Worm (Caenorhabditis elegans): ENCODE measurements around the gene T04F8.3.

The T04F8.3 gene

ce11 chrX:11650751-11651150, 7.7 kb upstream of the T04F8.3 start, which contains the start of gene cutl-11:
Gene cutl-11 (minus strand): TSS chrX:11650851.
- TF ChIP-seq pes-1 (GFP tag; IDR thresholded peaks at IDR 0.05) (no peak), tra-4 (tag; optimal IDR thresholded peaks at IDR 0.05) (no peak), aly-1 (tag; optimal IDR thresholded peaks at IDR 0.05) (no peak), ets-7 (tag; optimal IDR thresholded peaks at IDR 0.05) (no peak), hmbx-1 (tag; optimal IDR thresholded peaks at IDR 0.05) (no peak), ama-1 (optimal IDR thresholded peaks at IDR 0.05) (no peak)

ce11 chrX:11656519-11657006, 1.9 kb upstream of the T04F8.3 start, which contains the start of gene T04F8.2:
Gene T04F8.2 (minus strand): TSS chrX:11656569.
- TF ChIP-seq F13C5.2 (tag; optimal IDR thresholded peaks at IDR 0.05) (no peak), tbx-11 (GFP tag; IDR thresholded peaks at IDR 0.05) (no peak), hmg-4 (GFP tag; optimal IDR thresholded peaks at IDR 0.05) (no peak), ets-7 (tag; optimal IDR thresholded peaks at IDR 0.05) (no peak), ceh-36 (tag; optimal IDR thresholded peaks at IDR 0.05) (no peak)

DNA sequence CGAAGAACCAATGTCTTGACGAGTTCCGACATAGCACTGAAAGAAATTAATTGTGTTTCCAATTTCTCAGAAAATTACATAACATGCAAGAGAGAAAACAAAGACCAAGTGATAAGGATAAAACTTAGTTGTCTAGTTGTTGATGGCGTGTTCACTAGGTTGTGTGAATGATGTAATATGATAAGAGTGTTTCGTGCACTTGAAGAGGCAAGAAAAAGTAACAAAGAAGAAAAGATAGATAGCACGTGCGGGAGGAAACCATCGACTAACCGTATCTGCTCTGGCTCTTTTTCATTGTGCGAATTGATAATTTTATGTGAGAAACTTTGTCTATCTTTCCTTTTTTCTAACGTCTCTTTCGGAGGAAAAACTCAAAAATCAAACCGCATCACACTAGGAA, 3.2 kb downstream of the T04F8.3 start, which contains the start of gene sfxn-1.5:
TSS of gene sfxn-1.5 (minus strand) at position 36 of the 400 bp plus-strand sequence.
- TF ChIP-seq hnd-1 (tag; optimal IDR thresholded peaks at IDR 0.05) (no peak), tra-4 (tag; optimal IDR thresholded peaks at IDR 0.05) (no peak), B0310.2 (tag; optimal IDR thresholded peaks at IDR 0.05) (no peak), hmbx-1 (tag; optimal IDR thresholded peaks at IDR 0.05) (no peak), F13C5.2 (tag; optimal IDR thresholded peaks at IDR 0.05) (no peak), tbx-11 (GFP tag; IDR thresholded peaks at IDR 0.05) (no peak), ceh-13 (GFP tag; optimal IDR thresholded peaks at IDR 0.05) (no peak), tbx-37 (GFP tag; conservative IDR thresholded peaks at IDR 0.05) (no peak), ets-7 (tag; optimal IDR thresholded peaks at IDR 0.05) (no peak), flt-1 (GFP tag; IDR thresholded peaks at IDR 0.05) (no peak), aly-1 (tag; optimal IDR thresholded peaks at IDR 0.05) (no peak), hmg-4 (GFP tag; optimal IDR thresholded peaks at IDR 0.05) (no peak), ceh-36 (tag; optimal IDR thresholded peaks at IDR 0.05) (no peak), scrt-1 (GFP tag; IDR thresholded peaks at IDR 0.05) (no peak), ama-1 (optimal IDR thresholded peaks at IDR 0.05) (no peak), pes-1 (GFP tag; IDR thresholded peaks at IDR 0.05) (no peak), sea-1 (GFP tag; conservative IDR thresholded peaks at IDR 0.05) (no peak)

- TF ChIP-seq B0310.2 (tag; optimal IDR thresholded peaks at IDR 0.05) (no peak), ets-7 (tag; optimal IDR thresholded peaks at IDR 0.05) (no peak), ama-1 (optimal IDR thresholded peaks at IDR 0.05) (no peak), sea-1 (GFP tag; conservative IDR thresholded peaks at IDR 0.05) (no peak), ceh-13 (GFP tag; optimal IDR thresholded peaks at IDR 0.05) (no peak), tbx-37 (GFP tag; conservative IDR thresholded peaks at IDR 0.05) (no peak), aly-1 (tag; optimal IDR thresholded peaks at IDR 0.05) (no peak), pes-1 (GFP tag; IDR thresholded peaks at IDR 0.05) (no peak), tbx-11 (GFP tag; IDR thresholded peaks at IDR 0.05) (no peak), hmbx-1 (tag; optimal IDR thresholded peaks at IDR 0.05) (no peak), ceh-36 (tag; optimal IDR thresholded peaks at IDR 0.05) (no peak)
Measured at ce11 chrX:11662069-11662468, 3.6 kb downstream of the T04F8.3 start.

ce11 chrX:11662557-11662956, 4.1 kb downstream of the T04F8.3 start:
- TF ChIP-seq ceh-36 (tag; optimal IDR thresholded peaks at IDR 0.05) (peak; percentile 8), scrt-1 (GFP tag; IDR thresholded peaks at IDR 0.05) (no peak), tra-4 (tag; optimal IDR thresholded peaks at IDR 0.05) (no peak), hmg-4 (GFP tag; optimal IDR thresholded peaks at IDR 0.05) (peak; percentile 43), ceh-13 (GFP tag; optimal IDR thresholded peaks at IDR 0.05) (no peak), F13C5.2 (tag; optimal IDR thresholded peaks at IDR 0.05) (no peak), flt-1 (GFP tag; IDR thresholded peaks at IDR 0.05) (0 out of 2 replicates have a peak, but pooled peaks have one; percentile 16)

ce11 chrX:11664184-11664583, 5.8 kb downstream of the T04F8.3 start:
- TF ChIP-seq hmbx-1 (tag; optimal IDR thresholded peaks at IDR 0.05) (no peak), ama-1 (optimal IDR thresholded peaks at IDR 0.05) (no peak), B0310.2 (tag; optimal IDR thresholded peaks at IDR 0.05) (no peak), tbx-37 (GFP tag; conservative IDR thresholded peaks at IDR 0.05) (no peak)

- TF ChIP-seq tra-4 (tag; optimal IDR thresholded peaks at IDR 0.05) (no peak), ceh-13 (GFP tag; optimal IDR thresholded peaks at IDR 0.05) (no peak), ets-7 (tag; optimal IDR thresholded peaks at IDR 0.05) (no peak), hnd-1 (tag; optimal IDR thresholded peaks at IDR 0.05) (no peak), hmbx-1 (tag; optimal IDR thresholded peaks at IDR 0.05) (no peak), ama-1 (optimal IDR thresholded peaks at IDR 0.05) (no peak), flt-1 (GFP tag; IDR thresholded peaks at IDR 0.05) (no peak), scrt-1 (GFP tag; IDR thresholded peaks at IDR 0.05) (no peak), pes-1 (GFP tag; IDR thresholded peaks at IDR 0.05) (no peak), tbx-11 (GFP tag; IDR thresholded peaks at IDR 0.05) (no peak), tbx-37 (GFP tag; conservative IDR thresholded peaks at IDR 0.05) (no peak), aly-1 (tag; optimal IDR thresholded peaks at IDR 0.05) (no peak), F13C5.2 (tag; optimal IDR thresholded peaks at IDR 0.05) (no peak), ceh-36 (tag; optimal IDR thresholded peaks at IDR 0.05) (no peak), sea-1 (GFP tag; conservative IDR thresholded peaks at IDR 0.05) (no peak), B0310.2 (tag; optimal IDR thresholded peaks at IDR 0.05) (no peak), hmg-4 (GFP tag; optimal IDR thresholded peaks at IDR 0.05) (no peak)
Measured at ce11 chrX:11665522-11666017, 7.1 kb downstream of the T04F8.3 start.

DNA sequence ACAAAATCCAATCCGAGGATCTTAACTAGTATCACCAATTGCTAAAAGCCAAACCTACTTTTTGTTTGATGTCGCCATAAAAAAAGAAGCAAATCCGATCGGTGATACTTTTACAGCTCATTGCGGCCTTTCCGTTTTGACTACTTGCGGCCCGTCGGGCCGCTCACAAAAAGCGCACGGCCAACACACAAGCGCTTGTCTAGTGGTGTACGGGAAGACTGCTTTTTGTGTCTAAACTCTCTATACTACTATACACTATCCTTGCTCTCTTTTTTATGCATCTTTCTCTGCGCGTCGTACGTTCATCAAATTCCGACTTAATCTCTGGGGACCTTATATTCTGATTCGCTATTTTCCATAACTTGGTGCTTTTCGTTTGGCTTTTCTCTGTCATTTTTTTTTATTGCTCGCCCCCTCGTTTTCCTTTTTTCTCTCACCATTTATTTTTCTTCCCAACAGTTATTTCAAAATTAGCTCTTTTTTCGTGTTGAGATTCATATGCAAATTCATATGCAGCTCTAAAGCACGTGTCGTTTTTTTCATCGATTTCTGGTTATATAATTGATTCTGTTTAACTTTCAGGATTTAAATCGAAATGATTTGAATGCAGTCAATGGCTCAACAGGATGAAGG, 8.2 kb downstream of the T04F8.3 start, which contains the start of gene noca-2:
TSS of gene noca-2 (plus strand) at position 583 of the 633 bp plus-strand sequence.
- TF ChIP-seq hnd-1 (tag; optimal IDR thresholded peaks at IDR 0.05), result peak; percentile 12
- no peak for TF ChIP-seq B0310.2 (tag; optimal IDR thresholded peaks at IDR 0.05)
- TF ChIP-seq ceh-13 (GFP tag; optimal IDR thresholded peaks at IDR 0.05), result no peak
- TF ChIP-seq hmg-4 (GFP tag; optimal IDR thresholded peaks at IDR 0.05), result peak; percentile 64
